Worm (Caenorhabditis elegans) whole organism, L1 larva: ENCODE results near the gene kbp-1.

ENCODE experiments used
- C04F5.9 ChIP-seq: sonication (generic microtip); optimal IDR thresholded peaks from 2 replicates; lab custom pipeline; 2016; ENCODE audit warnings: missing genetic modification characterization, missing compliant biosample characterization
- C16A3.4 ChIP-seq: fragments of 150-350 bp; optimal IDR thresholded peaks from 2 replicates; lab custom pipeline; 2014; ENCODE audit warnings: missing biosample characterization, missing genetic modification characterization
- F16B12.6 ChIP-seq: fragments of 150-350 bp; optimal IDR thresholded peaks from 2 replicates; lab custom pipeline; 2014; ENCODE audit warnings: missing biosample characterization, missing genetic modification characterization
- Y116A8C.19 ChIP-seq: sonication (generic microtip); optimal IDR thresholded peaks from 2 replicates; lab custom pipeline; 2016; ENCODE audit warnings: missing compliant biosample characterization, missing genetic modification characterization, borderline replicate concordance
- aha-1 ChIP-seq: fragments of 150-350 bp; optimal IDR thresholded peaks from 2 replicates; lab custom pipeline; 2014; ENCODE audit warnings: missing biosample characterization, missing genetic modification characterization
- alr-1 ChIP-seq: fragments of 200-800 bp; sonication (Bioruptor generic); optimal IDR thresholded peaks from 2 replicates; lab custom pipeline; 2018; ENCODE audit warnings: borderline replicate concordance, mild to moderate bottlenecking, missing genetic modification characterization, missing compliant biosample characterization
- aly-2 ChIP-seq: fragments of 150-350 bp; optimal IDR thresholded peaks from 2 replicates; lab custom pipeline; 2014; ENCODE audit warnings: missing biosample characterization, missing genetic modification characterization
- blmp-1 ChIP-seq: fragments of 150-350 bp; optimal IDR thresholded peaks from 2 replicates; lab custom pipeline; 2014; ENCODE audit warnings: missing biosample characterization, missing genetic modification characterization
- ceh-63 ChIP-seq: fragments of 200-800 bp; sonication (Bioruptor generic); optimal IDR thresholded peaks from 2 replicates; lab custom pipeline; 2018; ENCODE audit warnings: mild to moderate bottlenecking, missing genetic modification characterization, missing compliant biosample characterization
- ceh-82 ChIP-seq, 3 experiments: fragments of 150-350 bp in 1 of 3; sonication (generic microtip) in 2 of 3; optimal IDR thresholded peaks; 2 replicates each; lab custom pipeline; 2014 to 2017; ENCODE audit warnings: missing biosample characterization in 3 of 3, missing genetic modification characterization in 3 of 3
- ceh-90 ChIP-seq: sonication (generic microtip); optimal IDR thresholded peaks from 2 replicates; lab custom pipeline; 2016; ENCODE audit warnings: missing genetic modification characterization, missing compliant biosample characterization
- ces-1 ChIP-seq: fragments of 150-350 bp; optimal IDR thresholded peaks from 2 replicates; lab custom pipeline; 2014; ENCODE audit warnings: missing biosample characterization, missing genetic modification reagents, missing genetic modification characterization
- efl-1 ChIP-seq, 4 experiments: fragments of 150-350 bp; optimal IDR thresholded peaks in 3 of 4; peaks in 1 of 4; 1 replicate in 1 of 4; 2 replicates in 3 of 4; lab custom pipeline; 2014; ENCODE audit warnings: missing biosample characterization in 2 of 4, missing genetic modification characterization in 2 of 4, missing genetic modification reagents in 2 of 4
- elt-2 ChIP-seq: sonication (generic microtip); optimal IDR thresholded peaks from 2 replicates; lab custom pipeline; 2016; ENCODE audit warnings: missing genetic modification characterization, mild to moderate bottlenecking, inconsistent platforms, missing compliant biosample characterization, missing genetic modification reagents
- fkh-8 ChIP-seq: sonication (generic microtip); optimal IDR thresholded peaks from 2 replicates; lab custom pipeline; 2016; ENCODE audit warnings: mild to moderate bottlenecking, missing genetic modification characterization, missing compliant biosample characterization
- hlh-4 ChIP-seq: sonication (generic microtip); optimal IDR thresholded peaks from 2 replicates; lab custom pipeline; 2016; ENCODE audit warnings: mild to moderate bottlenecking, missing genetic modification characterization, missing compliant biosample characterization
- hpl-2 ChIP-seq: fragments of 150-350 bp; optimal IDR thresholded peaks from 2 replicates; lab custom pipeline; 2014; ENCODE audit warnings: missing biosample characterization, missing genetic modification reagents, missing genetic modification characterization
- irx-1 ChIP-seq: sonication (generic microtip); optimal IDR thresholded peaks from 2 replicates; lab custom pipeline; 2016; ENCODE audit warnings: missing genetic modification characterization, missing compliant biosample characterization
- jun-1 ChIP-seq: fragments of 150-350 bp; optimal IDR thresholded peaks from 2 replicates; lab custom pipeline; 2014; ENCODE audit warnings: missing biosample characterization, missing genetic modification reagents, missing genetic modification characterization
- lin-13 ChIP-seq: fragments of 150-350 bp; optimal IDR thresholded peaks from 2 replicates; lab custom pipeline; 2014; ENCODE audit warnings: missing biosample characterization, missing genetic modification reagents, missing genetic modification characterization
- lin-14 ChIP-seq: fragments of 200-800 bp; sonication (Bioruptor generic); optimal IDR thresholded peaks from 2 replicates; lab custom pipeline; 2018; ENCODE audit warnings: mild to moderate bottlenecking, missing genetic modification characterization, moderate library complexity, missing compliant biosample characterization
- lin-15B ChIP-seq: fragments of 150-350 bp; sonication (generic microtip); optimal IDR thresholded peaks from 3 replicates; lab custom pipeline; 2014; ENCODE audit warnings: missing biosample characterization, missing genetic modification characterization
- lin-39 ChIP-seq: fragments of 150-350 bp; optimal IDR thresholded peaks from 2 replicates; lab custom pipeline; 2014; ENCODE audit warnings: missing biosample characterization, missing genetic modification reagents, missing genetic modification characterization
- lsy-2 ChIP-seq, 2 experiments: fragments of 150-350 bp; optimal IDR thresholded peaks; 2 replicates each; lab custom pipeline; 2014; ENCODE audit warnings: missing biosample characterization in 2 of 2, missing genetic modification characterization in 2 of 2
- mdl-1 ChIP-seq, 2 experiments: fragments of 150-350 bp; optimal IDR thresholded peaks; 2 replicates each; lab custom pipeline; 2014 to 2017; ENCODE audit warnings: missing biosample characterization in 2 of 2, missing genetic modification characterization in 2 of 2, inconsistent platforms in 1 of 2
- mep-1 ChIP-seq: fragments of 150-350 bp; optimal IDR thresholded peaks from 2 replicates; lab custom pipeline; 2014; ENCODE audit warnings: missing biosample characterization, missing genetic modification characterization
- nhr-12 ChIP-seq: sonication (generic microtip); optimal IDR thresholded peaks from 2 replicates; lab custom pipeline; 2017; ENCODE audit warnings: missing biosample characterization, missing genetic modification characterization
- nhr-19 ChIP-seq: fragments of 200-800 bp; sonication (Bioruptor generic); conservative IDR thresholded peaks from 2 replicates; pipeline ENCODE4 v1.3.6; 2022; ENCODE audit warnings: missing genetic modification characterization, missing compliant biosample characterization
- nhr-237 ChIP-seq: fragments of 150-350 bp; optimal IDR thresholded peaks from 2 replicates; lab custom pipeline; 2014; ENCODE audit warnings: missing biosample characterization, missing genetic modification characterization
- nhr-47 ChIP-seq: sonication (generic microtip); optimal IDR thresholded peaks from 2 replicates; lab custom pipeline; 2016; ENCODE audit warnings: mild to moderate bottlenecking, missing genetic modification characterization, moderate library complexity, missing compliant biosample characterization
- nhr-71 ChIP-seq: sonication (generic microtip); optimal IDR thresholded peaks from 2 replicates; lab custom pipeline; 2016; ENCODE audit warnings: mild to moderate bottlenecking, missing genetic modification characterization, moderate library complexity, missing compliant biosample characterization
- nhr-77 ChIP-seq: fragments of 150-350 bp; optimal IDR thresholded peaks from 2 replicates; lab custom pipeline; 2014; ENCODE audit warnings: missing biosample characterization, missing genetic modification characterization
- nhr-85 ChIP-seq: sonication (generic microtip); peaks from one replicate; lab custom pipeline; 2016; ENCODE audit warnings: missing genetic modification characterization, inconsistent platforms, missing compliant biosample characterization
- pag-3 ChIP-seq: sonication (generic microtip); optimal IDR thresholded peaks from 2 replicates; lab custom pipeline; 2017; ENCODE audit warnings: missing genetic modification characterization, mild to moderate bottlenecking, missing compliant biosample characterization, antibody characterized with exemption, borderline replicate concordance; ENCODE audit not compliant: insufficient read depth
- pax-3 ChIP-seq: fragments of 200-800 bp; sonication (Bioruptor generic); optimal IDR thresholded peaks from 2 replicates; lab custom pipeline; 2018; ENCODE audit warnings: mild to moderate bottlenecking, missing genetic modification characterization, moderate library complexity, missing compliant biosample characterization
- rnt-1 ChIP-seq: sonication (generic microtip); optimal IDR thresholded peaks from 2 replicates; lab custom pipeline; 2016; ENCODE audit warnings: mild to moderate bottlenecking, missing genetic modification characterization, moderate library complexity, missing compliant biosample characterization
- skn-1 ChIP-seq: fragments of 150-350 bp; optimal IDR thresholded peaks from 2 replicates; lab custom pipeline; 2014; ENCODE audit warnings: missing biosample characterization, missing genetic modification characterization
- snu-23 ChIP-seq: sonication (generic microtip); optimal IDR thresholded peaks from 2 replicates; lab custom pipeline; 2016; ENCODE audit warnings: missing genetic modification characterization, missing compliant biosample characterization
- sptf-1 ChIP-seq: fragments of 150-350 bp; optimal IDR thresholded peaks from 2 replicates; lab custom pipeline; 2014; ENCODE audit warnings: missing biosample characterization, missing genetic modification characterization
- swsn-7 ChIP-seq: sonication (generic microtip); optimal IDR thresholded peaks from 2 replicates; lab custom pipeline; 2016; ENCODE audit warnings: missing genetic modification characterization, missing compliant biosample characterization
- tbx-2 ChIP-seq: sonication (generic microtip); optimal IDR thresholded peaks from 2 replicates; lab custom pipeline; 2016; ENCODE audit warnings: missing genetic modification characterization, missing compliant biosample characterization
- unc-30 ChIP-seq: sonication (generic microtip); optimal IDR thresholded peaks from 2 replicates; lab custom pipeline; 2017; ENCODE audit warnings: missing biosample characterization, missing genetic modification characterization
- unc-86 ChIP-seq: sonication (generic microtip); optimal IDR thresholded peaks from 2 replicates; lab custom pipeline; 2016; ENCODE audit warnings: missing genetic modification characterization, missing compliant biosample characterization
- vab-15 ChIP-seq: sonication (generic microtip); optimal IDR thresholded peaks from 2 replicates; lab custom pipeline; 2017; ENCODE audit warnings: missing genotype, mild to moderate bottlenecking, missing genetic modification characterization, missing compliant biosample characterization
- zag-1 ChIP-seq: fragments of 150-350 bp; optimal IDR thresholded peaks from 2 replicates; lab custom pipeline; 2014; ENCODE audit warnings: missing biosample characterization, missing genetic modification characterization
- zip-4 ChIP-seq: fragments of 200-800 bp; sonication (Bioruptor generic); optimal IDR thresholded peaks from 2 replicates; lab custom pipeline; 2018; ENCODE audit warnings: mild to moderate bottlenecking, missing genetic modification characterization, moderate library complexity, missing compliant biosample characterization
- ztf-11 ChIP-seq, 2 experiments: sonication (generic microtip); optimal IDR thresholded peaks; 2 replicates each; lab custom pipeline; 2016 to 2017; ENCODE audit warnings: missing genetic modification characterization in 2 of 2, missing biosample characterization in 1 of 2, missing compliant biosample characterization in 1 of 2
- ztf-4 ChIP-seq: fragments of 150-350 bp; optimal IDR thresholded peaks from 2 replicates; lab custom pipeline; 2014; ENCODE audit warnings: missing biosample characterization, missing genetic modification characterization

kbp-1 gene

DNA sequence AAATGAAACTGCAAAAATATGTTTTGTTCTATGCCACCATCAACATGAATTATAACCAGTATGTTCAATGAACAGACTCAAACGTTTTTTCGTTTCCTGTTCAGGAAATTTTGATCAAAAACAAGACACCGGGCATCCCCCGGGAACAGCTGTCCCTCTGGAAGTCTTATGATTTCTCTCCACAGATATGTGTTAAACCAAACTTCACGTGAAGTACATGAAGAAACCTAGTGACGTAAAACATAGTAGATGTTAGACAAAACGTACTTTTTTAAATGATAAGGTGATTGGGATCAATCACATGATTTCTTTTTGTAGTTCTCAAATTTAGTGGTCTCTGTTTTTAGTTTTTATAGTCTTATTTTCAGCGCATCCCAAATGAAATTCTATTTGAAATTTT lies 29.1 kb downstream of the kbp-1 start (continued):
- TF ChIP-seq mdl-1 (tag; optimal IDR thresholded peaks at IDR 0.05; lab: Kevin White, UChicago) (peak in 1 of 2 experiments; percentile 23), ceh-63 (GFP tag; lab: Kevin White, UChicago) (no peak), C04F5.9 (no peak), fkh-8 (tag; lab: Kevin White, UChicago) (no peak), hpl-2 (GFP tag; lab: Kevin White, UChicago) (no peak), unc-30 (no peak), hlh-4 (no peak), pag-3 (tag; lab: Kevin White, UChicago) (no peak), alr-1 (tag; lab: Kevin White, UChicago) (no peak), pax-3 (tag; lab: Kevin White, UChicago) (no peak), nhr-77 (tag; lab: Kevin White, UChicago) (no peak), aha-1 (no peak), nhr-12 (no peak), elt-2 (tag; lab: Kevin White, UChicago) (peak; percentile 11), C16A3.4 (tag; lab: Kevin White, UChicago) (no peak), mep-1 (tag; lab: Kevin White, UChicago) (peak; percentile 21), ceh-82 (tag; optimal IDR thresholded peaks at IDR 0.05; lab: Kevin White, UChicago) (no peak), nhr-47 (peak; percentile 44), irx-1 (tag; lab: Kevin White, UChicago) (no peak), nhr-85 (tag; lab: Kevin White, UChicago) (peak; percentile 85), sptf-1 (tag; lab: Kevin White, UChicago) (no peak), lin-15B (no peak), zip-4 (GFP tag; lab: Kevin White, UChicago) (no peak), aly-2 (no peak), ztf-4 (peak; percentile 40), zag-1 (tag; lab: Kevin White, UChicago) (no peak), Y116A8C.19 (tag; lab: Kevin White, UChicago) (no peak), lin-13 (GFP tag; lab: Kevin White, UChicago) (peak; percentile 26), skn-1 (tag; lab: Kevin White, UChicago) (no peak), ztf-11 (tag; optimal IDR thresholded peaks at IDR 0.05; lab: Kevin White, UChicago) (no peak), lin-14 (GFP tag; lab: Kevin White, UChicago) (peak; percentile 82), ceh-90 (tag; lab: Kevin White, UChicago) (no peak), swsn-7 (tag; lab: Kevin White, UChicago) (peak; percentile 12), F16B12.6 (no peak), ces-1 (GFP tag; lab: Kevin White, UChicago) (no peak)
- TF ChIP-seq, all 84 proteins: peak for 29

DNA sequence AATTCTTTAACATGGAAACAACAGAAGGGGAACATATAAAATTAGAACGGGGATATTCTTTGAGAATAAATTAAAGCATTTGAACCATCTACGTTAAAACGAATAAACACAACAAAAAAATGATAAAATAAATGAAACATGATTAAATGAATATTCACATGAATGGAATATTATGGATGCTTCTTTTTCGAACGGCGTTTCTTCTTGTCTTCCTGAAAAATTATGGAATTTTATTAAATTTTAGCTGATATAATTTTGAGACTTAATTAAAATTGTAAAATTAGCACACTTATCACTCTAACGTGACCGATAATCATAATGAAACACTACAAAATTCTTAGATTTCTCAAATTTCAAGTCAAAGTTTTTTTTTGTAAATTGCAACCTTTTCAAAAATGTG lies 31.2 kb downstream of the kbp-1 start:
- TF ChIP-seq nhr-71 (tag; lab: Kevin White, UChicago) (no peak), aly-2 (peak; percentile 51), ceh-63 (GFP tag; lab: Kevin White, UChicago) (no peak), lin-39 (peak; percentile 26)

DNA sequence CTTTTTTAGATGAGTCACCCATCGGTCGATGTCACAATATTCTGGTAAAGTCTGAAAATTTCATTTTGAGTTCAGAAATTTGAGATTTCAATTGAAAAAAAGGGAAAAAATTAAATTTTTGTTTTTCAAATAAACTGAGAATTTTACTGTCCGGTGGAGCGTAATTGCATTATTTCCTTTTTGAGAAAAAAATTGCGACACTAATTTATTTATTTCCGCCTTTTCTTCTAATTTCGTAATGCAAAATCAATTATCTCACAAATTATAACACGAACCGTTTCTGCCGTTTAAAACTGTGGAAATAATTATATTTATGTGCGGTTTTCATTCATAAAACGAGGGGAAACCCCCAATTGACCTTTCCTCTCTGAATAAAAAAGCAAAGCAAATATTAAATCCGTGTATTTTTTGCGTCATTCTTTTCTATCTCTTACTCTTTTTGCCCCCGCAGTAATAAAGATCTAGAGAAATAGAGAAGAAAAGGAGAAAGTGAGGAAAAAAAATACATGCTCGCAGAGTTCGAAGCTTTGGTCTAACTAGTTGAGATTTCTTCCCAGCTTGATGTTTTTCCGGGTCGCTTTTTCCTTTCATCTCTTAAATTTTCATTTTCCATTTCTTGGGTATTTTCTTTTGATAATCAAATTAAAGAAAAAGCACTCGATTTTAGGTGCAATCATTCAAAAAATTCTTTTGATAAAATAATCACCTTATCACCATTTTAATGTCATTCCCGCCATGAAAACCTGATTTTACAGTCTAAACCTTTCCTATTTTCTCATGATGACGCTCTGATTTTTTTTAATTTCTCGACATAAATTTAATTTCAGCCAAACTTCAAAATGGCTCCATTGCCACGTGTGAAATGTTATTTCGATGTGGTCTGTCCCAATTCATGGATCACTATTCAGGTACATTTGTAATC lies 33.9 kb downstream of the kbp-1 start, which contains the start of the genes brc-2 and T07E3.3:
Gene brc-2, minus strand, starts transcription at position 51 of the 922 bp plus-strand sequence.
Gene T07E3.3, plus strand, starts transcription at position 822 of the 922 bp plus-strand sequence.
- peak; percentile 27 for TF ChIP-seq blmp-1 (tag; lab: Kevin White, UChicago)
- TF ChIP-seq tbx-2 (tag; lab: Kevin White, UChicago): peak; percentile 3
- no peak for TF ChIP-seq rnt-1 (tag; lab: Kevin White, UChicago)
- TF ChIP-seq jun-1 (tag; lab: Kevin White, UChicago): no peak
- no peak for TF ChIP-seq ces-1 (GFP tag; lab: Kevin White, UChicago)
- no peak for TF ChIP-seq aly-2
- TF ChIP-seq efl-1 (optimal IDR thresholded peaks at IDR 0.05; lab: Kevin White, UChicago): peak in 1 of 2 experiments; percentile 13
- TF ChIP-seq efl-1 (GFP tag; optimal IDR thresholded peaks at IDR 0.05 in 1 of 2; lab: Kevin White, UChicago): no peak
- TF ChIP-seq lsy-2 (tag; optimal IDR thresholded peaks at IDR 0.05; lab: Kevin White, UChicago): peak in 1 of 2 experiments; percentile 54
- peak; percentile 1 for TF ChIP-seq snu-23 (GFP tag; lab: Kevin White, UChicago)
- TF ChIP-seq vab-15 (tag; lab: Kevin White, UChicago): no peak
- no peak for TF ChIP-seq unc-86
- TF ChIP-seq alr-1 (tag; lab: Kevin White, UChicago): no peak
- no peak for TF ChIP-seq hpl-2 (GFP tag; lab: Kevin White, UChicago)
- TF ChIP-seq lin-14 (GFP tag; lab: Kevin White, UChicago): peak; percentile 66
- no peak for TF ChIP-seq nhr-12
- no peak for TF ChIP-seq nhr-237 (tag; lab: Kevin White, UChicago)
- peak; percentile 19 for TF ChIP-seq elt-2 (tag; lab: Kevin White, UChicago)
- TF ChIP-seq nhr-19: no peak
- peak in 1 of 3 experiments; percentile 9 for TF ChIP-seq ceh-82 (tag; optimal IDR thresholded peaks at IDR 0.05; lab: Kevin White, UChicago)
